Fruit fly (Drosophila melanogaster) whole organism, prepupa: ENCODE data around the gene CG4424.

Source experiments
- Blimp-1 ChIP-seq: fragments of 200-800 bp; sonication (Bioruptor generic); optimal IDR thresholded peaks from 3 replicates; lab custom pipeline; 2017; ENCODE audit warnings: missing biosample characterization, missing genetic modification characterization, mild to moderate bottlenecking, moderate library complexity, missing genetic modification reagents
- CG11762 ChIP-seq: fragments of 200-800 bp; sonication (Bioruptor generic); optimal IDR thresholded peaks from 3 replicates; lab custom pipeline; 2016; ENCODE audit warnings: missing biosample characterization, missing genetic modification characterization; ENCODE audit not compliant: insufficient read depth
- CG11902 ChIP-seq: fragments of 200-800 bp; sonication (Bioruptor generic); optimal IDR thresholded peaks from 3 replicates; lab custom pipeline; 2016; ENCODE audit warnings: missing biosample characterization, missing genetic modification characterization
- CG16779 ChIP-seq: fragments of 200-800 bp; sonication (Bioruptor generic); optimal IDR thresholded peaks from 3 replicates; lab custom pipeline; 2017; ENCODE audit warnings: missing biosample characterization, mild to moderate bottlenecking, missing genetic modification characterization
- CG3032 ChIP-seq: fragments of 200-800 bp; optimal IDR thresholded peaks from 2 replicates; lab custom pipeline; 2019; ENCODE audit warnings: missing biosample characterization, mild to moderate bottlenecking, missing genetic modification characterization, moderate library complexity
- CG31627 ChIP-seq: fragments of 200-800 bp; sonication (Bioruptor generic); optimal IDR thresholded peaks from 3 replicates; lab custom pipeline; 2016; ENCODE audit warnings: missing biosample characterization, missing genetic modification characterization
- CG34406 ChIP-seq: fragments of 200-800 bp; sonication (Bioruptor generic); optimal IDR thresholded peaks from 3 replicates; lab custom pipeline; 2016; ENCODE audit warnings: missing biosample characterization, missing genetic modification characterization
- CG3919 ChIP-seq: fragments of 200-800 bp; sonication (Bioruptor generic); optimal IDR thresholded peaks from 3 replicates; lab custom pipeline; 2016; ENCODE audit warnings: missing biosample characterization, missing genetic modification characterization
- CG4318 ChIP-seq: fragments of 200-800 bp; sonication (Bioruptor generic); optimal IDR thresholded peaks from 3 replicates; lab custom pipeline; 2017; ENCODE audit warnings: missing biosample characterization, mild to moderate bottlenecking, missing genetic modification characterization
- CG6163 ChIP-seq: fragments of 200-800 bp; sonication (Bioruptor generic); IDR thresholded peaks from 3 replicates; pipeline ENCODE4 v1.3.6; 2022; ENCODE audit warnings: missing biosample characterization, missing genetic modification characterization
- CG6792 ChIP-seq: fragments of 200-800 bp; sonication (Bioruptor generic); optimal IDR thresholded peaks from 3 replicates; lab custom pipeline; 2016; ENCODE audit warnings: missing biosample characterization, missing genetic modification characterization
- CG6854 ChIP-seq: fragments of 200-800 bp; sonication (Bioruptor generic); optimal IDR thresholded peaks from 2 replicates; lab custom pipeline; 2017; ENCODE audit warnings: missing biosample characterization, mild to moderate bottlenecking, missing genetic modification characterization
- CG8319 ChIP-seq: fragments of 200-800 bp; sonication (Bioruptor generic); optimal IDR thresholded peaks from 3 replicates; lab custom pipeline; 2016; ENCODE audit warnings: missing biosample characterization, missing genetic modification characterization
- CG8632 ChIP-seq: fragments of 200-800 bp; sonication (Bioruptor generic); optimal IDR thresholded peaks from 3 replicates; lab custom pipeline; 2016; ENCODE audit warnings: missing biosample characterization, missing genetic modification characterization
- CG9139 ChIP-seq: fragments of 200-800 bp; sonication (Bioruptor generic); optimal IDR thresholded peaks from 3 replicates; lab custom pipeline; 2017; ENCODE audit warnings: missing biosample characterization, mild to moderate bottlenecking, missing genetic modification characterization
- Eip75B ChIP-seq: fragments of 200-800 bp; sonication (Bioruptor generic); optimal IDR thresholded peaks from 3 replicates; lab custom pipeline; 2016; ENCODE audit warnings: missing biosample characterization, missing genetic modification characterization
- Ets96B ChIP-seq: fragments of 200-800 bp; optimal IDR thresholded peaks from 2 replicates; lab custom pipeline; 2019; ENCODE audit warnings: missing biosample characterization, mild to moderate bottlenecking, missing genetic modification characterization, moderate library complexity
- Gug ChIP-seq: fragments of 200-800 bp; sonication (Bioruptor generic); IDR thresholded peaks from 2 replicates; pipeline ENCODE4 v1.3.6; 2022; ENCODE audit warnings: missing biosample characterization, missing genetic modification characterization
- Hr38 ChIP-seq: sonication (Bioruptor generic); optimal IDR thresholded peaks from 2 replicates; lab custom pipeline; 2016; ENCODE audit warnings: missing biosample characterization, missing genetic modification characterization
- Hr4 ChIP-seq: fragments of 200-800 bp; sonication (Bioruptor generic); optimal IDR thresholded peaks from 3 replicates; lab custom pipeline; 2016; ENCODE audit warnings: missing biosample characterization, missing genetic modification characterization
- Lpt ChIP-seq: fragments of 200-800 bp; sonication (Bioruptor generic); optimal IDR thresholded peaks from 3 replicates; lab custom pipeline; 2016; ENCODE audit warnings: missing biosample characterization, missing genetic modification characterization
- OdsH ChIP-seq: fragments of 200-800 bp; sonication (Bioruptor generic); optimal IDR thresholded peaks from 3 replicates; lab custom pipeline; 2016; ENCODE audit warnings: missing biosample characterization, missing genetic modification characterization
- Sox102F ChIP-seq: fragments of 200-800 bp; sonication (Bioruptor generic); optimal IDR thresholded peaks from 2 replicates; lab custom pipeline; 2016; ENCODE audit warnings: missing biosample characterization, mild to moderate bottlenecking, missing genetic modification characterization
- Sox14 ChIP-seq: fragments of 200-800 bp; sonication (Bioruptor generic); optimal IDR thresholded peaks from 3 replicates; lab custom pipeline; 2016; ENCODE audit warnings: missing biosample characterization, missing genetic modification characterization
- Sox15 ChIP-seq: fragments of 200-800 bp; sonication (Bioruptor generic); optimal IDR thresholded peaks from 3 replicates; lab custom pipeline; 2016; ENCODE audit warnings: missing biosample characterization, missing genetic modification characterization
- cyc ChIP-seq: fragments of 200-800 bp; sonication (Bioruptor generic); optimal IDR thresholded peaks from 3 replicates; lab custom pipeline; 2016; ENCODE audit warnings: missing biosample characterization, missing genetic modification characterization
- dsx ChIP-seq: fragments of 200-800 bp; optimal IDR thresholded peaks from 3 replicates; lab custom pipeline; 2019; ENCODE audit warnings: missing biosample characterization, mild to moderate bottlenecking, missing genetic modification characterization, moderate library complexity; ENCODE audit not compliant: poor library complexity, severe bottlenecking
- eg ChIP-seq: fragments of 200-800 bp; sonication (Bioruptor generic); IDR thresholded peaks from 3 replicates; pipeline ENCODE4 v1.3.6; 2022; ENCODE audit warnings: missing biosample characterization, missing genetic modification characterization
- esn ChIP-seq: fragments of 200-800 bp; sonication (Bioruptor generic); optimal IDR thresholded peaks from 2 replicates; lab custom pipeline; 2016; ENCODE audit warnings: missing biosample characterization, mild to moderate bottlenecking, missing genetic modification characterization, moderate library complexity
- fd85E ChIP-seq: fragments of 200-800 bp; sonication (Bioruptor generic); optimal IDR thresholded peaks from 3 replicates; lab custom pipeline; 2016; ENCODE audit warnings: missing biosample characterization, missing genetic modification characterization
- fkh ChIP-seq: fragments of 200-800 bp; sonication (Bioruptor generic); optimal IDR thresholded peaks from 3 replicates; lab custom pipeline; 2017; ENCODE audit warnings: missing biosample characterization, mild to moderate bottlenecking, missing genetic modification characterization, moderate library complexity
- salr ChIP-seq, 2 experiments: fragments of 200-800 bp; sonication (Bioruptor generic); optimal IDR thresholded peaks; 3 replicates each; lab custom pipeline; 2016 to 2018; ENCODE audit warnings: missing biosample characterization in 2 of 2, missing genetic modification characterization in 2 of 2, mild to moderate bottlenecking in 1 of 2
- spab ChIP-seq: fragments of 200-800 bp; sonication (Bioruptor generic); optimal IDR thresholded peaks from 2 replicates; lab custom pipeline; 2017; ENCODE audit warnings: missing biosample characterization, mild to moderate bottlenecking, missing genetic modification characterization, missing genetic modification reagents
- vri ChIP-seq: fragments of 200-800 bp; sonication (Bioruptor generic); optimal IDR thresholded peaks from 3 replicates; lab custom pipeline; 2016; ENCODE audit warnings: missing biosample characterization, mild to moderate bottlenecking, missing genetic modification characterization

Gene CG4424

DNA sequence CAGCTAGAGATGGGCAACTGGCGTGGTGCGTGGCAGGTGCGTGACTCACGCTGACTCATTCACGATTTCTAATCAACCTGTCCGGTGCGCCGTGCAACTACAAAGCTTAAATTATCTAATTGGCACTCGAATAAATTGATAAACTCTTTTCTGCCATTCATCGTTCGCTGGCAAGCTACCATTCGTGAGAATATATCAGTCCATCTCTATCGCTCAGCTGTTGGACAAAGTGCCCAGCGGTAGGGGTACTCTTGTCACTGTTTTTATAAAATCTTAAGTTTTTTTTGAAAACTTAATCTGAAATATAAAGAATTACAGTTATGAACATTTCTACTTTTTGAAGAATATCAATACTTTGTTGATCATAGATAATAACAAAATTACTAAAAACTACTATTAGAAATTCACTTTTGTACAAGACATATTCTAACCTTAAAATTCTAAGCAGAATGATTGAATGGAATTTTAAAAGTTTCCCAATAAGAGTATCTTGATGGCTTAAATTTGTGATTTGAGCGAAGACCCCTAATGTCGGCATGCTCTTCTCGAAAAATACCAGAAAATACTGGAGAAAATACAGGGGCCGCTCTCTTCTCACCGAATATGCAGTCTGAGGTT is 6.6 kb downstream of the CG4424 start, which contains the start of the genes PIG-L and psidin (continued):
- peak; percentile 52 for TF ChIP-seq Lpt
- TF ChIP-seq CG6792 (GFP tag; lab: Kevin White, UChicago) = peak; percentile 74
- peak; percentile 81 for TF ChIP-seq Gug (GFP tag; lab: Robert Waterston, UW)
- peak; percentile 88 for TF ChIP-seq Hr4 (GFP tag; lab: Kevin White, UChicago)
- no peak for TF ChIP-seq Eip75B (GFP tag; lab: Kevin White, UChicago)
- TF ChIP-seq salr (GFP tag; optimal IDR thresholded peaks at IDR 0.05; lab: Kevin White, UChicago) = peak; percentile 45 to 87
- peak; percentile 87 for TF ChIP-seq OdsH (GFP tag; lab: Kevin White, UChicago)
- TF ChIP-seq CG3032 (tag; lab: Kevin White, UChicago) = peak; percentile 87
- TF ChIP-seq CG3919 = no peak
- TF ChIP-seq Sox15 (GFP tag; lab: Kevin White, UChicago) = peak; percentile 83
- TF ChIP-seq Sox14 (GFP tag; lab: Kevin White, UChicago) = peak; percentile 87
- peak; percentile 12 for TF ChIP-seq Blimp-1
- TF ChIP-seq cyc (GFP tag; lab: Kevin White, UChicago) = peak; percentile 64
- no peak for TF ChIP-seq spab (GFP tag; lab: Kevin White, UChicago)
- TF ChIP-seq Ets96B (tag; lab: Kevin White, UChicago) = peak; percentile 84
- TF ChIP-seq vri (GFP tag; lab: Kevin White, UChicago) = no peak
- peak; percentile 57; the same call in 2 of the 3 replicates for TF ChIP-seq CG6163 (GFP tag; lab: Robert Waterston, UW)
- no peak for TF ChIP-seq CG9139
- peak; percentile 12 for TF ChIP-seq CG8319 (GFP tag; lab: Kevin White, UChicago)
- TF ChIP-seq Hr38 = peak; percentile 8
- TF ChIP-seq fkh (GFP tag; lab: Kevin White, UChicago) = no peak
- TF ChIP-seq eg (GFP tag; lab: Robert Waterston, UW) = peak; percentile 84
- TF ChIP-seq CG16779 (tag; lab: Kevin White, UChicago) = no peak

DNA sequence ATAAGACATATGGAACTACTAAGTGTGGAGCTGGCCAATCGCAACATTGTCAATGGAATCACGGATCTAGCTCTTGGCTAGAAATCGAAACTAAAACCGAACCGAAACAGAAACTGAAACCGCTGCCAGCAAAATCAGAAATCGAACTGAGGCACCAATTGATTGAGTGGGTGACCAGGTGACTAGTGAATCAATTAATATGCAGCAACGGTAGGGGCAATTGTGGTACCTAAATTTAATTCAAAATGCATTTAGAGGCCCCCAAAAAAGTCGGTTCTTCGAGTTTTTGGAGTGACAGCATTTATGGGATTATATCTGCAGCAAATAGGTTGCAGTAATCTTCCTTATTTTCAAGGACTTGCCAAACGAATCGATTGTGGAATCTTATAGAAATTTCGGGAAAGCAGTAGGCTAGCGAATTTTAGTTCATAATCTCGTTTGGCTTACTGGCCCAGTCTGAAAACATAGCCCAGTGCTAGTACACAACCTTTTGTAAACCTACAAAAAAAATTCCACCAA is 14.4 kb downstream of the CG4424 start, which contains the start of the genes CG17190 and CG4836:
TSS of gene CG17190 (minus strand) at position 101 of the 519 bp plus-strand sequence.
TSS of gene CG4836 (plus strand) at position 469 of the 519 bp plus-strand sequence.
- TF ChIP-seq salr (GFP tag; optimal IDR thresholded peaks at IDR 0.05; lab: Kevin White, UChicago) (no peak), CG11762 (GFP tag; lab: Kevin White, UChicago) (no peak), CG6163 (GFP tag; lab: Robert Waterston, UW) (no peak), esn (GFP tag; lab: Kevin White, UChicago) (no peak), Gug (GFP tag; lab: Robert Waterston, UW) (no peak), CG4318 (GFP tag; lab: Kevin White, UChicago) (no peak)

DNA sequence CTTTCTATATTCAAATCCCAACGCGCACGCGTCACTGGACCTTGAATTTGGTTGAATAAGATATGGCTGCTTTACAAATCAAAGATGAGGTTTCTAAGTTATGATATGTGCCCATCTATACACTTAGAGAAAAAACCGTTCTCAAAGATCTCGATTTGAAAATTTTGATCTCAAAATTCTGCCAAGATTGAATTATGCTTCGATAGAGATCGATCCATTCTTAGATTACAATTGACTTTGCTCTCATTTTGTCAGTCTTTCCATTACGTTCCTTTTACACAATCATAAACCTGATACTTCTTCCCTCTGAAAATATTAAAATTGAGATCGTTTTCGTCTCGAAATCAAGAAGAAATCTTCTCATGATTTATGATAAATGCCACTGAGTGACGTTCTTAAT is 15.2 kb downstream of the CG4424 start:
- TF ChIP-seq fd85E (GFP tag; lab: Kevin White, UChicago) (no peak), Hr4 (GFP tag; lab: Kevin White, UChicago) (no peak), dsx (GFP tag; lab: Kevin White, UChicago) (no peak), CG34406 (GFP tag; lab: Kevin White, UChicago) (no peak), eg (GFP tag; lab: Robert Waterston, UW) (no peak), vri (GFP tag; lab: Kevin White, UChicago) (no peak)

DNA sequence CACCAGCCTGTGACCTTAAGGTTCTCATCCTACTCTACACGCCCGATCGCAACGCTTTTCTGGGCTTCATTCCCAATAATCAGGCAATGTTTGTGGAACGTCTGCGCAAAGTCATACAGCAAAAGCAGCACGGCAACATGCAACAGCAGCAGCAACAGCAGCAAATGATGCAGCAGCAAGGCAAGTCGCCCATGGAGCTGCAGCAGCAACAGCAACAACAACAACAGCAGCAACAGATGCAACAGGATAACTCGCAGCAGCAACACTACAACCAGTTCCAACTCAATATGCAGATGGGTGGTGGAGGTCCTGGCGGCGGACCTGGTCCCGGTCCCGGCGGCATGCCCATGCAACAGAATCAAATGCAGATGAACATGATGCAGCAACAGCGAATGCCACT is 16.9 kb downstream of the CG4424 start:
- TF ChIP-seq CG4318 (GFP tag; lab: Kevin White, UChicago) (no peak), spab (GFP tag; lab: Kevin White, UChicago) (no peak), CG6854 (GFP tag; lab: Kevin White, UChicago) (no peak), CG6792 (GFP tag; lab: Kevin White, UChicago) (no peak), CG11762 (GFP tag; lab: Kevin White, UChicago) (no peak), CG34406 (GFP tag; lab: Kevin White, UChicago) (no peak), OdsH (GFP tag; lab: Kevin White, UChicago) (no peak), CG8319 (GFP tag; lab: Kevin White, UChicago) (no peak), CG8632 (GFP tag; lab: Kevin White, UChicago) (no peak), CG31627 (GFP tag; lab: Kevin White, UChicago) (no peak), CG11902 (GFP tag; lab: Kevin White, UChicago) (no peak), Blimp-1 (no peak), CG6163 (GFP tag; lab: Robert Waterston, UW) (no peak), Sox102F (GFP tag; lab: Kevin White, UChicago) (no peak)
